Worm (Caenorhabditis elegans) whole organism, early embryonic: ENCODE data around the gene his-31.

Experiments used
- F13C5.2 ChIP-seq: sonication (generic microtip); optimal IDR thresholded peaks from 2 replicates; lab custom pipeline; 2017; ENCODE audit warnings: mild to moderate bottlenecking, missing genetic modification characterization, inconsistent platforms, missing compliant biosample characterization
- ama-1 ChIP-seq: fragments of 150-350 bp; optimal IDR thresholded peaks from 2 replicates; lab custom pipeline; 2014
- ceh-36 ChIP-seq: sonication (generic microtip); optimal IDR thresholded peaks from 2 replicates; lab custom pipeline; 2016; ENCODE audit warnings: missing genetic modification characterization, inconsistent platforms, missing compliant biosample characterization
- flt-1 ChIP-seq: fragments of 200-800 bp; sonication (Bioruptor generic); IDR thresholded peaks from 2 replicates; pipeline ENCODE4 v1.3.6; 2022; ENCODE audit warnings: missing genetic modification characterization, missing compliant biosample characterization
- pes-1 ChIP-seq: fragments of 200-800 bp; sonication (Bioruptor generic); IDR thresholded peaks from 2 replicates; pipeline ENCODE4 v1.3.6; 2022; ENCODE audit warnings: missing genetic modification reagents, missing genetic modification characterization, missing compliant biosample characterization
- scrt-1 ChIP-seq: fragments of 200-800 bp; sonication (Bioruptor generic); IDR thresholded peaks from 2 replicates; pipeline ENCODE4 v1.3.6; 2022; ENCODE audit warnings: missing genetic modification characterization, missing compliant biosample characterization
- tbx-37 ChIP-seq: fragments of 200-800 bp; sonication (Bioruptor generic); conservative IDR thresholded peaks from 2 replicates; pipeline ENCODE4 v1.3.6; 2022; ENCODE audit warnings: missing genetic modification reagents, missing genetic modification characterization, missing compliant biosample characterization

ce11 chrIV:8328913-8329312 is 4.9 kb downstream of the his-31 start, which contains the start of gene F35H10.2:
- no peak for TF ChIP-seq tbx-37 (GFP tag; lab: Robert Waterston, UW)
- TF ChIP-seq ama-1 (lab: Kevin White, UChicago): no peak
- TF ChIP-seq ceh-36 (tag; lab: Kevin White, UChicago): no peak
- TF ChIP-seq pes-1 (GFP tag; lab: Robert Waterston, UW): no peak
- no peak for TF ChIP-seq flt-1
- TF ChIP-seq scrt-1 (GFP tag; lab: Robert Waterston, UW): no peak
- TF ChIP-seq F13C5.2: no peak
